Fruit fly (Drosophila melanogaster) whole organism, pupa: Measurements from ENCODE around the gene CG16904.
A peak's percentile ranks its signal among the peaks of the same experiment; 100 is the strongest.

Experiments
- CG13204 ChIP-seq: fragments of 200-800 bp; sonication (Bioruptor generic); optimal IDR thresholded peaks from 2 replicates; lab custom pipeline; 2018; ENCODE audit warnings: missing biosample characterization, mild to moderate bottlenecking, missing genetic modification characterization, moderate library complexity
- CG17806 ChIP-seq: fragments of 200-800 bp; sonication (Bioruptor generic); optimal IDR thresholded peaks from 2 replicates; lab custom pipeline; 2018; ENCODE audit warnings: missing biosample characterization, mild to moderate bottlenecking, missing genetic modification characterization, moderate library complexity
- CG34367 ChIP-seq: fragments of 200-800 bp; sonication (Bioruptor generic); optimal IDR thresholded peaks from 2 replicates; lab custom pipeline; 2018; ENCODE audit warnings: missing biosample characterization, mild to moderate bottlenecking, missing genetic modification characterization
- CG8301 ChIP-seq: fragments of 200-800 bp; sonication (Bioruptor generic); optimal IDR thresholded peaks from 2 replicates; lab custom pipeline; 2018; ENCODE audit warnings: missing biosample characterization, mild to moderate bottlenecking, missing genetic modification characterization
- CG9948 ChIP-seq: fragments of 200-800 bp; sonication (Bioruptor generic); optimal IDR thresholded peaks from 2 replicates; lab custom pipeline; 2018; ENCODE audit warnings: missing biosample characterization, mild to moderate bottlenecking, missing genetic modification characterization, moderate library complexity
- EcR ChIP-seq: fragments of 200-800 bp; sonication (Bioruptor generic); optimal IDR thresholded peaks from 3 replicates; lab custom pipeline; 2019; ENCODE audit warnings: missing biosample characterization, missing genetic modification characterization, mild to moderate bottlenecking, moderate library complexity, missing genetic modification reagents
- Ets98B ChIP-seq: fragments of 200-800 bp; sonication (Bioruptor generic); IDR thresholded peaks from 2 replicates; pipeline ENCODE4 v1.3.6; 2022; ENCODE audit warnings: missing biosample characterization, missing genetic modification characterization
- fd96Ca ChIP-seq: fragments of 200-800 bp; sonication (Bioruptor generic); IDR thresholded peaks from 3 replicates; pipeline ENCODE4 v1.3.6; 2022; ENCODE audit warnings: missing biosample characterization, missing genetic modification characterization
- gl ChIP-seq: fragments of 200-800 bp; sonication (Bioruptor generic); optimal IDR thresholded peaks from 2 replicates; lab custom pipeline; 2018; ENCODE audit warnings: missing biosample characterization, mild to moderate bottlenecking, missing genetic modification characterization
- rn ChIP-seq: fragments of 200-800 bp; sonication (Bioruptor generic); IDR thresholded peaks from 2 replicates; pipeline ENCODE4 v1.3.6; 2022; ENCODE audit warnings: missing biosample characterization, missing genetic modification characterization

DNA sequence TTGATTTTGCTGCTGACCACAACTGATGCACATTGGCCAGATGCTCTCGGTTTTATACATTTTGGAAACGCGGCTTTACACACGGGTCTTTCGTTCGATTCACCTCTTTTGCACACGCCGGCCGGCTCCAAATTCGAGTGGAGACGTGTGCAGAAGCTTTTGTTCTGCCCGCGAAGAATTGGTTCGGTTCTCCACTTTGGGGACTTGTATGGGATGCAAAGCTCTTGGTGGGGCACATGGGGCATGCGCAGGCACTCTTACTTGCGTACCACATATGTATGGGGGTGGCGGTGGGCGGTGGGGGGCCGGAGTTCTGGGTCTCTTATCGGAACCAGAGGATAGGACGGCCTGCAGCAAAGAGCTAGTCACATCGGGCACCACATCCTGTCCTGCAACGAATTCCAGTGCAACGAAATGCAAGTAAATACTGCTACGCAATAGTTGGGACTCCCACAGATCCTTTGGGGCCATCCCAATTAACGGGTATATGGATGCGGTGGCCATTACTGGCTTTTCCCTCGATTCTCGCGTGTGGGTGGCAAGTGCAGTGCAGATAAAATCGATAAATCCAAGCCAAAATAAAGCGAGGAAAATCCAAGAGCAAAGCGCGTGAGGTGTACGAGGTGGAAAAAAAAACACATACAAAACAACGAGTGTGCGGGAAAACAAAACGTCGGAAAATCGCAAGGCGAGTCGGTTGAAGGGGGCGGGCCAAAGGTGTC, 32.3 kb downstream of the CG16904 start, which contains the start of the genes MtnA and CG8500:
- TF ChIP-seq fd96Ca, result no peak
- no peak for TF ChIP-seq rn (GFP tag; lab: Robert Waterston, UW)
- TF ChIP-seq CG34367 (tag; lab: Kevin White, UChicago), result no peak
- TF ChIP-seq CG8301 (tag; lab: Kevin White, UChicago), result no peak
- no peak for TF ChIP-seq CG13204 (GFP tag; lab: Kevin White, UChicago)
- TF ChIP-seq EcR (GFP tag; lab: Kevin White, UChicago), result no peak
- TF ChIP-seq CG9948 (tag; lab: Kevin White, UChicago), result no peak
- no peak for TF ChIP-seq CG17806
- peak; percentile 11; the same call in 1 of the 2 replicates for TF ChIP-seq Ets98B (GFP tag; lab: Robert Waterston, UW)
- TF ChIP-seq gl (tag; lab: Kevin White, UChicago), result no peak
